Fruit fly (Drosophila melanogaster) whole organism, embryonic: Measurements from ENCODE around the gene kin17.

ENCODE experiments used
- ATbp ChIP-seq: fragments of 200-800 bp; sonication (Bioruptor generic); optimal IDR thresholded peaks from 2 replicates; lab custom pipeline; 2017; ENCODE audit warnings: missing biosample characterization, mild to moderate bottlenecking, missing genetic modification characterization, missing genetic modification reagents
- Aef1 ChIP-seq: fragments of 200-800 bp; sonication (Bioruptor generic); IDR thresholded peaks from 3 replicates; pipeline ENCODE4 v1.3.6; 2022; ENCODE audit warnings: missing biosample characterization, missing genetic modification characterization
- Atf3 ChIP-seq: fragments of 200-800 bp; sonication (Bioruptor generic); optimal IDR thresholded peaks from 3 replicates; lab custom pipeline; 2016; ENCODE audit warnings: missing biosample characterization, missing genetic modification characterization
- Bteb2 ChIP-seq: fragments of 200-800 bp; sonication (Bioruptor generic); optimal IDR thresholded peaks from 2 replicates; lab custom pipeline; 2016; ENCODE audit warnings: missing biosample characterization, missing genetic modification characterization
- CG10431 ChIP-seq: fragments of 200-800 bp; sonication (Bioruptor generic); optimal IDR thresholded peaks from 3 replicates; lab custom pipeline; 2018; ENCODE audit warnings: missing biosample characterization, mild to moderate bottlenecking, missing genetic modification characterization
- CG10979 ChIP-seq: fragments of 200-800 bp; sonication (Bioruptor generic); optimal IDR thresholded peaks from 2 replicates; lab custom pipeline; 2018; ENCODE audit warnings: missing biosample characterization, mild to moderate bottlenecking, missing genetic modification characterization, moderate library complexity
- CG12155 ChIP-seq: fragments of 200-800 bp; sonication (Bioruptor generic); optimal IDR thresholded peaks from 3 replicates; lab custom pipeline; 2016; ENCODE audit warnings: missing biosample characterization, missing genetic modification characterization
- CG12236 ChIP-seq: fragments of 200-800 bp; sonication (Bioruptor generic); optimal IDR thresholded peaks from 2 replicates; lab custom pipeline; 2016; ENCODE audit warnings: missing biosample characterization, missing genetic modification characterization
- CG12942 ChIP-seq: fragments of 200-800 bp; sonication (Bioruptor generic); optimal IDR thresholded peaks from 3 replicates; lab custom pipeline; 2016; ENCODE audit warnings: missing biosample characterization, missing genetic modification characterization
- CG14965 ChIP-seq: fragments of 200-800 bp; sonication (Bioruptor generic); optimal IDR thresholded peaks from 2 replicates; lab custom pipeline; 2016; ENCODE audit warnings: missing biosample characterization, missing genetic modification characterization, borderline replicate concordance
- CG15073 ChIP-seq: fragments of 200-800 bp; sonication (Bioruptor generic); optimal IDR thresholded peaks from 2 replicates; lab custom pipeline; 2016; ENCODE audit warnings: missing biosample characterization, missing genetic modification characterization
- CG1602 ChIP-seq: fragments of 200-800 bp; sonication (Bioruptor generic); optimal IDR thresholded peaks from 3 replicates; lab custom pipeline; 2016; ENCODE audit warnings: missing biosample characterization, missing genetic modification characterization
- CG17186 ChIP-seq: fragments of 200-800 bp; sonication (Bioruptor generic); optimal IDR thresholded peaks from 3 replicates; lab custom pipeline; 2017; ENCODE audit warnings: missing biosample characterization, missing genetic modification reagents, missing genetic modification characterization
- CG2875 ChIP-seq: fragments of 200-800 bp; sonication (Bioruptor generic); optimal IDR thresholded peaks from 2 replicates; lab custom pipeline; 2017; ENCODE audit warnings: missing biosample characterization, mild to moderate bottlenecking, missing genetic modification characterization, missing genetic modification reagents
- CG30020 ChIP-seq: fragments of 200-800 bp; optimal IDR thresholded peaks from 2 replicates; lab custom pipeline; 2019; ENCODE audit warnings: missing biosample characterization, mild to moderate bottlenecking, missing genetic modification characterization, moderate library complexity
- CG34376 ChIP-seq: fragments of 200-800 bp; sonication (Bioruptor generic); optimal IDR thresholded peaks from 2 replicates; lab custom pipeline; 2018; ENCODE audit warnings: missing biosample characterization, mild to moderate bottlenecking, missing genetic modification characterization
- CG4707 ChIP-seq: fragments of 200-800 bp; sonication (Bioruptor generic); optimal IDR thresholded peaks from 2 replicates; lab custom pipeline; 2018; ENCODE audit warnings: missing biosample characterization, mild to moderate bottlenecking, missing genetic modification characterization, moderate library complexity
- CG5245 ChIP-seq: fragments of 200-800 bp; sonication (Bioruptor generic); optimal IDR thresholded peaks from 3 replicates; lab custom pipeline; 2016; ENCODE audit warnings: missing biosample characterization, missing genetic modification characterization
- CG7357 ChIP-seq: fragments of 200-800 bp; sonication (Bioruptor generic); IDR thresholded peaks from 3 replicates; pipeline ENCODE4 v1.3.6; 2022; ENCODE audit warnings: missing biosample characterization, missing genetic modification characterization
- CG7745 ChIP-seq: fragments of 200-800 bp; sonication (Bioruptor generic); optimal IDR thresholded peaks from 2 replicates; lab custom pipeline; 2018; ENCODE audit warnings: missing biosample characterization, mild to moderate bottlenecking, missing genetic modification characterization, moderate library complexity
- CG7839 ChIP-seq: fragments of 200-800 bp; sonication (Bioruptor generic); optimal IDR thresholded peaks from 3 replicates; lab custom pipeline; 2018; ENCODE audit warnings: missing biosample characterization, mild to moderate bottlenecking, missing genetic modification characterization, moderate library complexity
- CG8281 ChIP-seq: fragments of 200-800 bp; sonication (Bioruptor generic); optimal IDR thresholded peaks from 2 replicates; lab custom pipeline; 2018; ENCODE audit warnings: missing biosample characterization, mild to moderate bottlenecking, missing genetic modification characterization, moderate library complexity
- CG9727 ChIP-seq: fragments of 200-800 bp; sonication (Bioruptor generic); optimal IDR thresholded peaks from 3 replicates; lab custom pipeline; 2017; ENCODE audit warnings: missing biosample characterization, mild to moderate bottlenecking, missing genetic modification characterization
- CG9876 ChIP-seq: fragments of 200-800 bp; sonication (Bioruptor generic); optimal IDR thresholded peaks from 2 replicates; lab custom pipeline; 2016; ENCODE audit warnings: missing biosample characterization, missing genetic modification characterization
- Chrac-16 ChIP-seq: fragments of 200-800 bp; sonication (Bioruptor generic); optimal IDR thresholded peaks from 3 replicates; lab custom pipeline; 2016; ENCODE audit warnings: missing biosample characterization, missing genetic modification characterization
- Hmx ChIP-seq: fragments of 200-800 bp; sonication (Bioruptor generic); optimal IDR thresholded peaks from 2 replicates; lab custom pipeline; 2016; ENCODE audit warnings: missing biosample characterization, missing genetic modification characterization
- Jarid2 ChIP-seq: fragments of 200-800 bp; sonication (Bioruptor generic); optimal IDR thresholded peaks from 3 replicates; lab custom pipeline; 2017; ENCODE audit warnings: mild to moderate bottlenecking, missing biosample characterization, missing genetic modification reagents, missing genetic modification characterization
- Mad ChIP-seq: fragments of 200-800 bp; sonication (Bioruptor generic); optimal IDR thresholded peaks from 2 replicates; lab custom pipeline; 2016; ENCODE audit warnings: missing biosample characterization, missing genetic modification characterization
- Med ChIP-seq: fragments of 200-800 bp; sonication (Bioruptor generic); peaks from one replicate; lab custom pipeline; 2016; ENCODE audit warnings: missing biosample characterization, missing genetic modification characterization, mild to moderate bottlenecking, inconsistent platforms, moderate library complexity
- NC2α ChIP-seq: fragments of 200-800 bp; sonication (Bioruptor generic); optimal IDR thresholded peaks from 2 replicates; lab custom pipeline; 2016; ENCODE audit warnings: missing biosample characterization, missing genetic modification characterization
- Nf-YA ChIP-seq: fragments of 200-800 bp; sonication (Bioruptor generic); IDR thresholded peaks from 2 replicates; pipeline ENCODE4 v1.3.6; 2022; ENCODE audit warnings: missing biosample characterization, missing genetic modification characterization
- Optix ChIP-seq: fragments of 200-800 bp; sonication (Bioruptor generic); IDR thresholded peaks from 3 replicates; pipeline ENCODE4 v1.3.6; 2022; ENCODE audit warnings: missing biosample characterization, missing genetic modification characterization
- Ravus ChIP-seq: fragments of 200-800 bp; sonication (Bioruptor generic); IDR thresholded peaks from 2 replicates; pipeline ENCODE4 v1.3.6; 2022; ENCODE audit warnings: missing biosample characterization, missing genetic modification characterization
- aop ChIP-seq: fragments of 200-800 bp; sonication (Bioruptor generic); IDR thresholded peaks from 2 replicates; pipeline ENCODE4 v1.3.6; 2022; ENCODE audit warnings: missing biosample characterization, missing genetic modification characterization
- bcd ChIP-seq: fragments of 200-800 bp; sonication (Bioruptor generic); optimal IDR thresholded peaks from 2 replicates; lab custom pipeline; 2017; ENCODE audit warnings: missing biosample characterization, mild to moderate bottlenecking, missing genetic modification characterization
- chm ChIP-seq: fragments of 200-800 bp; sonication (Bioruptor generic); IDR thresholded peaks from 2 replicates; pipeline ENCODE4 v1.3.6; 2022; ENCODE audit warnings: missing biosample characterization, missing genetic modification characterization
- dan ChIP-seq: fragments of 200-800 bp; sonication (Bioruptor generic); IDR thresholded peaks from 2 replicates; pipeline ENCODE4 v1.3.6; 2022; ENCODE audit warnings: missing biosample characterization, missing genetic modification characterization
- disco-r ChIP-seq: fragments of 200-800 bp; sonication (Bioruptor generic); optimal IDR thresholded peaks from 2 replicates; lab custom pipeline; 2016; ENCODE audit warnings: missing biosample characterization, missing genetic modification characterization
- fd3F ChIP-seq: fragments of 200-800 bp; sonication (Bioruptor generic); optimal IDR thresholded peaks from 2 replicates; lab custom pipeline; 2018; ENCODE audit warnings: missing biosample characterization, mild to moderate bottlenecking, missing genetic modification characterization, moderate library complexity
- fd64A ChIP-seq: fragments of 200-800 bp; sonication (Bioruptor generic); optimal IDR thresholded peaks from 3 replicates; lab custom pipeline; 2018; ENCODE audit warnings: missing biosample characterization, mild to moderate bottlenecking, missing genetic modification characterization
- h ChIP-seq: fragments of >200 bp; optimal IDR thresholded peaks from 2 replicates; lab custom pipeline; 2017
- jing ChIP-seq: fragments of 200-800 bp; sonication (Bioruptor generic); optimal IDR thresholded peaks from 2 replicates; lab custom pipeline; 2018; ENCODE audit warnings: missing biosample characterization, mild to moderate bottlenecking, missing genetic modification characterization
- jumu ChIP-seq: fragments of 200-800 bp; sonication (Bioruptor generic); optimal IDR thresholded peaks from 3 replicates; lab custom pipeline; 2016; ENCODE audit warnings: missing biosample characterization, missing genetic modification characterization
- ken ChIP-seq: fragments of 200-800 bp; sonication (Bioruptor generic); IDR thresholded peaks from 3 replicates; pipeline ENCODE4 v1.3.6; 2022; ENCODE audit warnings: missing biosample characterization, missing genetic modification characterization
- p53 ChIP-seq: fragments of 200-800 bp; sonication (Bioruptor generic); optimal IDR thresholded peaks from 2 replicates; lab custom pipeline; 2016; ENCODE audit warnings: missing biosample characterization, missing genetic modification characterization
- pnt ChIP-seq: fragments of 200-800 bp; sonication (Bioruptor generic); optimal IDR thresholded peaks from 3 replicates; lab custom pipeline; 2016; ENCODE audit warnings: missing biosample characterization, missing genetic modification characterization
- prd ChIP-seq, 3 experiments: fragments of >200 bp in 2 of 3; fragments of 200-800 bp in 1 of 3; sonication (Bioruptor generic) in 1 of 3; optimal IDR thresholded peaks in 2 of 3; IDR thresholded peaks in 1 of 3; 2 replicates in 2 of 3; 3 replicates in 1 of 3; pipeline versions ENCODE4 v1.3.6 to Lab custom; 2017 to 2022; ENCODE audit warnings: missing biosample characterization in 1 of 3, missing genetic modification characterization in 1 of 3
- ro ChIP-seq: fragments of 200-800 bp; sonication (Bioruptor generic); IDR thresholded peaks from 2 replicates; pipeline ENCODE4 v1.3.6; 2022; ENCODE audit warnings: missing biosample characterization, missing genetic modification characterization
- stwl ChIP-seq: fragments of 200-800 bp; sonication (Bioruptor generic); optimal IDR thresholded peaks from 3 replicates; lab custom pipeline; 2018; ENCODE audit warnings: missing biosample characterization, mild to moderate bottlenecking, missing genetic modification characterization, moderate library complexity
- twi ChIP-seq: fragments of 200-800 bp; optimal IDR thresholded peaks from 2 replicates; lab custom pipeline; 2019; ENCODE audit warnings: missing biosample characterization, mild to moderate bottlenecking, missing genetic modification characterization, moderate library complexity
- tx ChIP-seq: fragments of 200-800 bp; sonication (Bioruptor generic); optimal IDR thresholded peaks from 2 replicates; lab custom pipeline; 2016; ENCODE audit warnings: missing biosample characterization, missing genetic modification characterization

The kin17 gene

DNA sequence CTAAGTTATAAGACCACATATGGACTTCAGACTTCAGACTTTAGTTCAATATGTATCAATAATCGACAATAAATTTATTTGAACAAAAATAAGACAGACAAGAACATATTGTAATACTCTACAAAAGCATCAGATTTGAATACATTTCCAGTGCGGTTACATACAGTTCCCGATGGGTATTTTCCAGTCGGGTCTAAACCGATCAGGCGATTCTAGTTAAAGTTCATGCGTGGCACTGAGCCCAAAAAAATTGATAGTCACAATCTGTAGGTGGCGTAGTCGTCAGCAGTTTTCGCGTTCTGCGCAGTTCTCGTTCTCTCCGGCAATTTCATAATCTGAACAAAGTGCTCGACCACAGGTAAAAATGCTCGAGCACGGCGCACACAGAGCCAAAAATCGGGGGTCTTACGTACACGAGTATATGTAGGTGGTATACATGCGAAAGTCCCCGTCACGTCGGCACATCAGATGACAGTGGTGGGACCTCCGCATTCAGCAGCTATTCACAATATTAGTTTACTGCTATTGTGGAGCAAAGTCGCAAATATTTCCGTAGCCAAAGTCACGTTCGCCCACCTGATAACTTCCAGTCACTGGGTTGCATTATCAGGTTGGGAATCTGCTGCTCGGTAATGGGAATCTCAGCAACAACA lies 38.8 kb downstream of the kin17 start (continued):
- TF ChIP-seq NC2α = no peak
- TF ChIP-seq CG10979 = no peak
- TF ChIP-seq Med (GFP tag; lab: Kevin White, UChicago) = peak; percentile 87
- TF ChIP-seq tx (GFP tag; lab: Kevin White, UChicago) = no peak
- no peak for TF ChIP-seq Ravus (GFP tag; lab: Robert Waterston, UW)
- no peak for TF ChIP-seq CG30020 (tag; lab: Kevin White, UChicago)
- no peak for TF ChIP-seq CG9876 (GFP tag; lab: Kevin White, UChicago)
- no peak for TF ChIP-seq disco-r (GFP tag; lab: Kevin White, UChicago)
- no peak for TF ChIP-seq jing (GFP tag; lab: Kevin White, UChicago)
- peak; percentile 40 for TF ChIP-seq CG15073 (GFP tag; lab: Kevin White, UChicago)
- no peak for TF ChIP-seq Optix (GFP tag; lab: Robert Waterston, UW)
- no peak for TF ChIP-seq CG14965 (GFP tag; lab: Kevin White, UChicago)
- peak; percentile 33; the same call in 1 of the 3 replicates for TF ChIP-seq Aef1 (GFP tag; lab: Robert Waterston, UW)
- peak; percentile 61 for TF ChIP-seq Bteb2 (GFP tag; lab: Kevin White, UChicago)
- peak; percentile 57 for TF ChIP-seq CG9727 (GFP tag; lab: Kevin White, UChicago)
- TF ChIP-seq chm (GFP tag; lab: Robert Waterston, UW) = peak; percentile 29; the same call in 1 of the 2 replicates
- no peak for TF ChIP-seq Nf-YA (GFP tag; lab: Robert Waterston, UW)
- no peak for TF ChIP-seq stwl (tag; lab: Kevin White, UChicago)
- no peak for TF ChIP-seq CG7357 (GFP tag; lab: Robert Waterston, UW)
- TF ChIP-seq aop (GFP tag; lab: Robert Waterston, UW) = no peak; the same call in 1 of the 2 replicates
- no peak for TF ChIP-seq jumu (GFP tag; lab: Kevin White, UChicago)
- no peak for TF ChIP-seq p53 (GFP tag; lab: Kevin White, UChicago)
- TF ChIP-seq CG8281 (tag; lab: Kevin White, UChicago) = peak; percentile 12
- TF ChIP-seq CG34376 = peak; percentile 82
- TF ChIP-seq CG2875 = no peak
- TF ChIP-seq twi = no peak
- no peak for TF ChIP-seq Jarid2 (GFP tag; lab: Kevin White, UChicago)
- TF ChIP-seq fd3F (GFP tag; lab: Kevin White, UChicago) = peak; percentile 7
- TF ChIP-seq CG17186 (GFP tag; lab: Kevin White, UChicago) = no peak
- TF ChIP-seq Hmx (GFP tag; lab: Kevin White, UChicago) = no peak
- TF ChIP-seq ken (GFP tag; lab: Robert Waterston, UW) = 0 out of 3 replicates have a peak, but pooled peaks have one; percentile 3
- no peak for TF ChIP-seq h (lab: Kevin White, UChicago)
- peak; percentile 60 for TF ChIP-seq CG12155 (GFP tag; lab: Kevin White, UChicago)
- TF ChIP-seq bcd (GFP tag; lab: Kevin White, UChicago) = peak; percentile 53
- TF ChIP-seq prd (optimal IDR thresholded peaks at IDR 0.05; lab: Kevin White, UChicago) = no peak
- TF ChIP-seq prd (GFP tag; IDR thresholded peaks at IDR 0.05; lab: Robert Waterston, UW) = peak; percentile 51
- no peak for TF ChIP-seq ATbp (GFP tag; lab: Kevin White, UChicago)
- no peak for TF ChIP-seq CG12942 (GFP tag; lab: Kevin White, UChicago)
- TF ChIP-seq Mad (GFP tag; lab: Kevin White, UChicago) = no peak
- no peak for TF ChIP-seq dan
- no peak for TF ChIP-seq CG5245 (GFP tag; lab: Kevin White, UChicago)
- no peak for TF ChIP-seq ro
- TF ChIP-seq CG4707 (GFP tag; lab: Kevin White, UChicago) = no peak
- peak; percentile 63 for TF ChIP-seq CG10431 (GFP tag; lab: Kevin White, UChicago)
- TF ChIP-seq CG1602 (GFP tag; lab: Kevin White, UChicago) = no peak
- TF ChIP-seq Chrac-16 = peak; percentile 37
- no peak for TF ChIP-seq fd64A (GFP tag; lab: Kevin White, UChicago)
- no peak for TF ChIP-seq Atf3 (GFP tag; lab: Kevin White, UChicago)
- no peak for TF ChIP-seq pnt (GFP tag; lab: Kevin White, UChicago)
- TF ChIP-seq CG7839 (tag; lab: Kevin White, UChicago) = peak; percentile 63
- no peak for TF ChIP-seq CG7745 (tag; lab: Kevin White, UChicago)
- no peak for TF ChIP-seq CG12236 (GFP tag; lab: Kevin White, UChicago)
